Fruit fly (Drosophila melanogaster) whole organism, embryonic: ENCODE measurements around the gene Ing3.
A peak's percentile ranks its signal among the peaks of the same experiment; 100 is the strongest.

Experiments used
- B-H2 ChIP-seq: fragments of 200-800 bp; sonication (Bioruptor generic); optimal IDR thresholded peaks from 2 replicates; lab custom pipeline; 2018; ENCODE audit warnings: missing biosample characterization, mild to moderate bottlenecking, missing genetic modification characterization
- CG10431 ChIP-seq: fragments of 200-800 bp; sonication (Bioruptor generic); optimal IDR thresholded peaks from 3 replicates; lab custom pipeline; 2018; ENCODE audit warnings: missing biosample characterization, mild to moderate bottlenecking, missing genetic modification characterization
- CG11560 ChIP-seq: fragments of 200-800 bp; sonication (Bioruptor generic); IDR thresholded peaks from 3 replicates; pipeline ENCODE4 v1.3.6; 2022; ENCODE audit warnings: missing biosample characterization, missing genetic modification characterization
- CG12659 ChIP-seq: fragments of 200-800 bp; sonication (Bioruptor generic); optimal IDR thresholded peaks from 3 replicates; lab custom pipeline; 2017; ENCODE audit warnings: mild to moderate bottlenecking, missing biosample characterization, missing genetic modification reagents, missing genetic modification characterization
- CG14965 ChIP-seq: fragments of 200-800 bp; sonication (Bioruptor generic); optimal IDR thresholded peaks from 2 replicates; lab custom pipeline; 2016; ENCODE audit warnings: missing biosample characterization, missing genetic modification characterization, borderline replicate concordance
- CG15011 ChIP-seq: fragments of 200-800 bp; sonication (Bioruptor generic); optimal IDR thresholded peaks from 3 replicates; lab custom pipeline; 2018; ENCODE audit warnings: missing biosample characterization, mild to moderate bottlenecking, missing genetic modification characterization
- CG15073 ChIP-seq: fragments of 200-800 bp; sonication (Bioruptor generic); optimal IDR thresholded peaks from 2 replicates; lab custom pipeline; 2016; ENCODE audit warnings: missing biosample characterization, missing genetic modification characterization
- CG15269 ChIP-seq: fragments of 200-800 bp; sonication (Bioruptor generic); optimal IDR thresholded peaks from 2 replicates; lab custom pipeline; 2018; ENCODE audit warnings: missing biosample characterization, mild to moderate bottlenecking, missing genetic modification characterization, moderate library complexity
- CG15601 ChIP-seq: fragments of 200-800 bp; sonication (Bioruptor generic); optimal IDR thresholded peaks from 3 replicates; lab custom pipeline; 2019; ENCODE audit warnings: missing biosample characterization, mild to moderate bottlenecking, missing genetic modification characterization, moderate library complexity
- CG1602 ChIP-seq: fragments of 200-800 bp; sonication (Bioruptor generic); optimal IDR thresholded peaks from 3 replicates; lab custom pipeline; 2016; ENCODE audit warnings: missing biosample characterization, missing genetic modification characterization
- CG1647 ChIP-seq: fragments of 200-800 bp; sonication (Bioruptor generic); optimal IDR thresholded peaks from 3 replicates; lab custom pipeline; 2016; ENCODE audit warnings: missing biosample characterization, missing genetic modification characterization
- CG17361 ChIP-seq: fragments of 200-800 bp; sonication (Bioruptor generic); IDR thresholded peaks from 3 replicates; pipeline ENCODE4 v1.3.6; 2022; ENCODE audit warnings: missing biosample characterization, missing genetic modification characterization
- CG17568 ChIP-seq: fragments of 200-800 bp; sonication (Bioruptor generic); optimal IDR thresholded peaks from 2 replicates; lab custom pipeline; 2018; ENCODE audit warnings: missing biosample characterization, mild to moderate bottlenecking, missing genetic modification characterization, moderate library complexity
- CG2875 ChIP-seq: fragments of 200-800 bp; sonication (Bioruptor generic); optimal IDR thresholded peaks from 2 replicates; lab custom pipeline; 2017; ENCODE audit warnings: missing biosample characterization, mild to moderate bottlenecking, missing genetic modification characterization, missing genetic modification reagents
- CG32772 ChIP-seq: fragments of 200-800 bp; sonication (Bioruptor generic); IDR thresholded peaks from 2 replicates; pipeline ENCODE4 v1.3.6; 2022; ENCODE audit warnings: missing biosample characterization, missing genetic modification characterization
- CG3726 ChIP-seq: fragments of 200-800 bp; sonication (Bioruptor generic); IDR thresholded peaks from 3 replicates; pipeline ENCODE4, ENCODE4 v1.3.6; 2022; ENCODE audit warnings: missing biosample characterization, missing genetic modification characterization
- CG4360 ChIP-seq: fragments of 200-800 bp; sonication (Bioruptor generic); IDR thresholded peaks from 2 replicates; pipeline ENCODE4 v1.3.6; 2022; ENCODE audit warnings: missing biosample characterization, missing genetic modification characterization
- CG4707 ChIP-seq: fragments of 200-800 bp; sonication (Bioruptor generic); optimal IDR thresholded peaks from 2 replicates; lab custom pipeline; 2018; ENCODE audit warnings: missing biosample characterization, mild to moderate bottlenecking, missing genetic modification characterization, moderate library complexity
- CG6683 ChIP-seq: fragments of 200-800 bp; sonication (Bioruptor generic); optimal IDR thresholded peaks from 2 replicates; lab custom pipeline; 2017; ENCODE audit warnings: missing biosample characterization, mild to moderate bottlenecking, missing genetic modification characterization, missing genetic modification reagents
- CG7372 ChIP-seq: fragments of 200-800 bp; sonication (Bioruptor generic); IDR thresholded peaks from 2 replicates; pipeline ENCODE4 v1.3.6; 2022; ENCODE audit warnings: missing biosample characterization, missing genetic modification characterization
- CG8281 ChIP-seq: fragments of 200-800 bp; sonication (Bioruptor generic); optimal IDR thresholded peaks from 2 replicates; lab custom pipeline; 2018; ENCODE audit warnings: missing biosample characterization, mild to moderate bottlenecking, missing genetic modification characterization, moderate library complexity
- CG8359 ChIP-seq: fragments of 200-800 bp; sonication (Bioruptor generic); optimal IDR thresholded peaks from 2 replicates; lab custom pipeline; 2017; ENCODE audit warnings: missing biosample characterization, mild to moderate bottlenecking, missing genetic modification characterization, borderline replicate concordance
- CG9727 ChIP-seq: fragments of 200-800 bp; sonication (Bioruptor generic); optimal IDR thresholded peaks from 3 replicates; lab custom pipeline; 2017; ENCODE audit warnings: missing biosample characterization, mild to moderate bottlenecking, missing genetic modification characterization
- D19B ChIP-seq: fragments of 200-800 bp; sonication (Bioruptor generic); optimal IDR thresholded peaks from 2 replicates; lab custom pipeline; 2017; ENCODE audit warnings: missing biosample characterization, mild to moderate bottlenecking, missing genetic modification characterization
- E2f2 ChIP-seq: fragments of 200-800 bp; sonication (Bioruptor generic); IDR thresholded peaks from 2 replicates; pipeline ENCODE4 v1.3.6; 2022; ENCODE audit warnings: missing biosample characterization, missing genetic modification characterization
- HLH3B ChIP-seq: fragments of 200-800 bp; sonication (Bioruptor generic); IDR thresholded peaks from 2 replicates; pipeline ENCODE4 v1.3.6; 2022; ENCODE audit warnings: missing biosample characterization, missing genetic modification characterization
- HLH54F ChIP-seq: fragments of 200-800 bp; sonication (Bioruptor generic); optimal IDR thresholded peaks from 3 replicates; lab custom pipeline; 2016; ENCODE audit warnings: missing biosample characterization, missing genetic modification characterization
- HLHmδ ChIP-seq: fragments of 200-800 bp; sonication (Bioruptor generic); optimal IDR thresholded peaks from 2 replicates; lab custom pipeline; 2018; ENCODE audit warnings: missing biosample characterization, mild to moderate bottlenecking, missing genetic modification characterization, moderate library complexity
- Hand ChIP-seq: fragments of 200-800 bp; sonication (Bioruptor generic); optimal IDR thresholded peaks from 2 replicates; lab custom pipeline; 2017; ENCODE audit warnings: mild to moderate bottlenecking, missing biosample characterization, missing genetic modification reagents, missing genetic modification characterization
- Hr3 ChIP-seq: fragments of 200-800 bp; sonication (Bioruptor generic); optimal IDR thresholded peaks from 3 replicates; lab custom pipeline; 2016; ENCODE audit warnings: missing biosample characterization, missing genetic modification characterization
- Jarid2 ChIP-seq: fragments of 200-800 bp; sonication (Bioruptor generic); optimal IDR thresholded peaks from 3 replicates; lab custom pipeline; 2017; ENCODE audit warnings: mild to moderate bottlenecking, missing biosample characterization, missing genetic modification reagents, missing genetic modification characterization
- Meics ChIP-seq: fragments of 200-800 bp; sonication (Bioruptor generic); optimal IDR thresholded peaks from 2 replicates; lab custom pipeline; 2017; ENCODE audit warnings: missing biosample characterization, mild to moderate bottlenecking, missing genetic modification characterization
- NFAT ChIP-seq: fragments of 200-800 bp; sonication (Bioruptor generic); IDR thresholded peaks from 2 replicates; pipeline ENCODE4 v1.3.6; 2022; ENCODE audit warnings: missing biosample characterization, missing genetic modification characterization
- NfI ChIP-seq: fragments of 200-800 bp; sonication (Bioruptor generic); optimal IDR thresholded peaks from 3 replicates; lab custom pipeline; 2018; ENCODE audit warnings: missing biosample characterization, mild to moderate bottlenecking, missing genetic modification characterization, moderate library complexity
- Rfx ChIP-seq: fragments of 200-800 bp; sonication (Bioruptor generic); IDR thresholded peaks from 2 replicates; pipeline ENCODE4 v1.3.6; 2022; ENCODE audit warnings: missing biosample characterization, missing genetic modification characterization
- Sry-δ ChIP-seq: fragments of 200-800 bp; sonication (Bioruptor generic); optimal IDR thresholded peaks from 2 replicates; lab custom pipeline; 2016; ENCODE audit warnings: missing biosample characterization, missing genetic modification characterization
- ap ChIP-seq: fragments of 200-800 bp; sonication (Bioruptor generic); IDR thresholded peaks from 2 replicates; pipeline ENCODE4 v1.3.6; 2022; ENCODE audit warnings: missing biosample characterization, missing genetic modification characterization
- ato ChIP-seq: fragments of 200-800 bp; sonication (Bioruptor generic); IDR thresholded peaks from 2 replicates; pipeline ENCODE4 v1.3.6; 2022; ENCODE audit warnings: missing biosample characterization, missing genetic modification characterization; ENCODE audit not compliant: partially characterized antibody
- az2 ChIP-seq: fragments of 200-800 bp; sonication (Bioruptor generic); optimal IDR thresholded peaks from 3 replicates; lab custom pipeline; 2016; ENCODE audit warnings: missing biosample characterization, missing genetic modification characterization
- bcd ChIP-seq: fragments of 200-800 bp; sonication (Bioruptor generic); optimal IDR thresholded peaks from 2 replicates; lab custom pipeline; 2017; ENCODE audit warnings: missing biosample characterization, mild to moderate bottlenecking, missing genetic modification characterization
- cg ChIP-seq: fragments of 200-800 bp; sonication (Bioruptor generic); optimal IDR thresholded peaks from 3 replicates; lab custom pipeline; 2019; ENCODE audit warnings: missing biosample characterization, mild to moderate bottlenecking, missing genetic modification characterization, moderate library complexity
- corto ChIP-seq: fragments of 200-800 bp; sonication (Bioruptor generic); optimal IDR thresholded peaks from 2 replicates; lab custom pipeline; 2016; ENCODE audit warnings: missing biosample characterization, mild to moderate bottlenecking, missing genetic modification characterization, moderate library complexity
- crc ChIP-seq: fragments of 200-800 bp; sonication (Bioruptor generic); optimal IDR thresholded peaks from 2 replicates; lab custom pipeline; 2016; ENCODE audit warnings: missing biosample characterization, missing genetic modification characterization
- cwo ChIP-seq: fragments of 200-800 bp; sonication (Bioruptor generic); optimal IDR thresholded peaks from 3 replicates; lab custom pipeline; 2017; ENCODE audit warnings: missing biosample characterization, missing genetic modification characterization, mild to moderate bottlenecking, moderate library complexity, missing genetic modification reagents
- dmrt11E ChIP-seq: fragments of 200-800 bp; sonication (Bioruptor generic); optimal IDR thresholded peaks from 3 replicates; lab custom pipeline; 2018; ENCODE audit warnings: missing biosample characterization, mild to moderate bottlenecking, missing genetic modification characterization, moderate library complexity
- gem ChIP-seq: fragments of 200-800 bp; sonication (Bioruptor generic); optimal IDR thresholded peaks from 2 replicates; lab custom pipeline; 2019; ENCODE audit warnings: missing biosample characterization, mild to moderate bottlenecking, missing genetic modification characterization, moderate library complexity
- ham ChIP-seq: fragments of 200-800 bp; sonication (Bioruptor generic); IDR thresholded peaks from 2 replicates; pipeline ENCODE4 v1.3.6; 2022; ENCODE audit warnings: missing biosample characterization, missing genetic modification characterization
- pnt ChIP-seq: fragments of 200-800 bp; sonication (Bioruptor generic); optimal IDR thresholded peaks from 3 replicates; lab custom pipeline; 2016; ENCODE audit warnings: missing biosample characterization, missing genetic modification characterization
- slbo ChIP-seq: fragments of 200-800 bp; sonication (Bioruptor generic); IDR thresholded peaks from 2 replicates; pipeline ENCODE4 v1.3.6; 2022; ENCODE audit warnings: missing biosample characterization, missing genetic modification characterization
- so ChIP-seq: fragments of 200-800 bp; sonication (Bioruptor generic); IDR thresholded peaks from 3 replicates; pipeline ENCODE4 v1.3.6; 2022; ENCODE audit warnings: missing biosample characterization, missing genetic modification characterization

The Ing3 gene

dm6 chrX:18645720-18646213, 7.1 kb downstream of the Ing3 start (continued):
- TF ChIP-seq ap (no peak), CG2875 (GFP tag; lab: Kevin White, UChicago) (no peak), Hr3 (peak; percentile 66), CG3726 (GFP tag; lab: Robert Waterston, UW) (no peak), CG15011 (GFP tag; lab: Kevin White, UChicago) (peak; percentile 9), CG10431 (GFP tag; lab: Kevin White, UChicago) (no peak), NfI (GFP tag; lab: Kevin White, UChicago) (peak; percentile 23), NFAT (GFP tag; lab: Robert Waterston, UW) (no peak), B-H2 (peak; percentile 38), crc (GFP tag; lab: Kevin White, UChicago) (no peak), CG4360 (GFP tag; lab: Robert Waterston, UW) (no peak), CG9727 (peak; percentile 78), CG1647 (GFP tag; lab: Kevin White, UChicago) (peak; percentile 49), CG4707 (GFP tag; lab: Kevin White, UChicago) (peak; percentile 39), cwo (GFP tag; lab: Kevin White, UChicago) (peak; percentile 9), corto (GFP tag; lab: Kevin White, UChicago) (no peak), pnt (peak; percentile 43), CG15601 (tag; lab: Kevin White, UChicago) (peak; percentile 60), CG8281 (no peak), E2f2 (peak; percentile 30; the same call in 1 of the 2 replicates), CG17361 (peak; percentile 35; the same call in 1 of the 3 replicates), gem (tag; lab: Kevin White, UChicago) (peak; percentile 84), CG11560 (tag; lab: Robert Waterston, UW) (no peak), HLHmδ (GFP tag; lab: Kevin White, UChicago) (peak; percentile 54), CG12659 (GFP tag; lab: Kevin White, UChicago) (peak; percentile 50), CG6683 (GFP tag; lab: Kevin White, UChicago) (peak; percentile 3), az2 (GFP tag; lab: Kevin White, UChicago) (peak; percentile 57), CG15269 (tag; lab: Kevin White, UChicago) (peak; percentile 66), CG17568 (no peak), CG8359 (GFP tag; lab: Kevin White, UChicago) (no peak), D19B (GFP tag; lab: Kevin White, UChicago) (peak; percentile 18), Jarid2 (no peak), CG7372 (GFP tag; lab: Robert Waterston, UW) (0 out of 2 replicates have a peak, but pooled peaks have one; percentile 15), dmrt11E (tag; lab: Kevin White, UChicago) (peak; percentile 57), Rfx (GFP tag; lab: Robert Waterston, UW) (peak; percentile 53; the same call in 1 of the 2 replicates), CG32772 (GFP tag; lab: Robert Waterston, UW) (peak; percentile 41; the same call in 1 of the 2 replicates), CG1602 (peak; percentile 50), bcd (GFP tag; lab: Kevin White, UChicago) (peak; percentile 67), HLH3B (GFP tag; lab: Robert Waterston, UW) (no peak), cg (GFP tag; lab: Kevin White, UChicago) (no peak), Meics (GFP tag; lab: Kevin White, UChicago) (peak; percentile 59), CG14965 (GFP tag; lab: Kevin White, UChicago) (no peak), ham (no peak), so (GFP tag; lab: Robert Waterston, UW) (peak; percentile 61; the same call in 2 of the 3 replicates), Hand (GFP tag; lab: Kevin White, UChicago) (peak; percentile 49), HLH54F (GFP tag; lab: Kevin White, UChicago) (peak; percentile 51), ato (GFP tag; lab: Robert Waterston, UW) (no peak), Sry-δ (no peak), CG15073 (GFP tag; lab: Kevin White, UChicago) (no peak), slbo (GFP tag; lab: Robert Waterston, UW) (peak; percentile 53)
